Worm (Caenorhabditis elegans): ENCODE results near the gene Y44F5A.1.

The Y44F5A.1 gene

ce11 chrIII:4223668-4224127 is 23.8 kb downstream of the Y44F5A.1 start (continued):
- TF ChIP-seq mab-5 (tag; optimal IDR thresholded peaks at IDR 0.05) (peak; percentile 86), ztf-11 (tag; optimal IDR thresholded peaks at IDR 0.05) (no peak), skn-1 (tag; optimal IDR thresholded peaks at IDR 0.05) (peak; percentile 28), nhr-25 (tag; optimal IDR thresholded peaks at IDR 0.05) (peak; percentile 11), ama-1 (optimal IDR thresholded peaks at IDR 0.05) (no peak), elt-1 (tag; optimal IDR thresholded peaks at IDR 0.05) (no peak), elt-3 (tag; optimal IDR thresholded peaks at IDR 0.05) (no peak), alr-1 (tag; optimal IDR thresholded peaks at IDR 0.05) (no peak), nhr-6 (tag; optimal IDR thresholded peaks at IDR 0.05) (peak; percentile 53), dmd-4 (tag; optimal IDR thresholded peaks at IDR 0.05) (no peak), crh-2 (tag; optimal IDR thresholded peaks at IDR 0.05) (peak; percentile 95), mbf-1 (tag; optimal IDR thresholded peaks at IDR 0.05) (no peak)

ce11 chrIII:4221527-4221926 is 25.9 kb downstream of the Y44F5A.1 start:
- TF ChIP-seq ztf-1 (GFP tag; conservative IDR thresholded peaks at IDR 0.05) (no peak), mdl-1 (tag; optimal IDR thresholded peaks at IDR 0.05) (peak in 1 of 2 experiments; percentile 16)

- no peak for TF ChIP-seq unc-39 (tag; optimal IDR thresholded peaks at IDR 0.05)
- TF ChIP-seq C34F6.9 (tag; optimal IDR thresholded peaks at IDR 0.05): peak; percentile 39
- no peak for TF ChIP-seq elt-3 (tag; optimal IDR thresholded peaks at IDR 0.05)
- TF ChIP-seq lsy-2 (tag; optimal IDR thresholded peaks at IDR 0.05): peak in 1 of 2 experiments; percentile 27
- TF ChIP-seq crh-2 (tag; optimal IDR thresholded peaks at IDR 0.05): peak; percentile 5
Observed at ce11 chrIII:4220864-4221263, 26.6 kb downstream of the Y44F5A.1 start.

- TF ChIP-seq nhr-6 (tag; optimal IDR thresholded peaks at IDR 0.05) (no peak), fos-1 (tag; optimal IDR thresholded peaks at IDR 0.05) (no peak), unc-39 (tag; optimal IDR thresholded peaks at IDR 0.05) (no peak), ceh-16 (tag; optimal IDR thresholded peaks at IDR 0.05) (no peak), nhr-11 (tag; optimal IDR thresholded peaks at IDR 0.05) (no peak), sma-3 (GFP tag; optimal IDR thresholded peaks at IDR 0.05) (no peak), lsy-2 (tag; optimal IDR thresholded peaks at IDR 0.05) (no peak), gmeb-1 (tag; optimal IDR thresholded peaks at IDR 0.05) (no peak), nhr-237 (tag; optimal IDR thresholded peaks at IDR 0.05) (no peak), aly-2 (tag; optimal IDR thresholded peaks at IDR 0.05) (no peak), nhr-12 (tag; optimal IDR thresholded peaks at IDR 0.05) (no peak)
Observed at ce11 chrIII:4210661-4211060, 36.8 kb downstream of the Y44F5A.1 start.

ce11 chrIII:4209188-4209587 is 38.3 kb downstream of the Y44F5A.1 start, which contains the start of gene phlp-2:
Gene phlp-2 (plus strand): TSS chrIII:4209488.
- TF ChIP-seq mdl-1 (tag; optimal IDR thresholded peaks at IDR 0.05) (no peak), nhr-11 (tag; optimal IDR thresholded peaks at IDR 0.05) (no peak), lin-13 (GFP tag; optimal IDR thresholded peaks at IDR 0.05) (no peak), sem-4 (tag; optimal IDR thresholded peaks at IDR 0.05) (no peak), skn-1 (tag; optimal IDR thresholded peaks at IDR 0.05) (no peak), C34F6.9 (tag; optimal IDR thresholded peaks at IDR 0.05) (no peak), nhr-77 (tag; optimal IDR thresholded peaks at IDR 0.05) (no peak), aly-2 (tag; optimal IDR thresholded peaks at IDR 0.05) (no peak), mbf-1 (tag; optimal IDR thresholded peaks at IDR 0.05) (no peak), lin-39 (tag; optimal IDR thresholded peaks at IDR 0.05) (no peak), peb-1 (tag; optimal IDR thresholded peaks at IDR 0.05) (no peak), F13H6.1 (tag; optimal IDR thresholded peaks at IDR 0.05) (no peak)

ce11 chrIII:4208210-4208609 is 39.3 kb downstream of the Y44F5A.1 start:
- peak; percentile 8 for TF ChIP-seq nhr-129 (tag; optimal IDR thresholded peaks at IDR 0.05)
- TF ChIP-seq nhr-10 (tag; optimal IDR thresholded peaks at IDR 0.05): no peak

Measured in whole organism, L2 larva.